Worm (Caenorhabditis elegans) whole organism, late embryonic: Measurements from ENCODE around the gene ostb-1.

ENCODE experiments used
- ceh-48 ChIP-seq: sonication (generic microtip); optimal IDR thresholded peaks from 2 replicates; lab custom pipeline; 2016; ENCODE audit warnings: missing genetic modification characterization, inconsistent platforms, missing compliant biosample characterization
- ceh-9 ChIP-seq: sonication (generic microtip); optimal IDR thresholded peaks from 2 replicates; lab custom pipeline; 2016; ENCODE audit warnings: mild to moderate bottlenecking, missing genetic modification characterization, inconsistent platforms, missing compliant biosample characterization
- che-1 ChIP-seq: sonication (generic microtip); optimal IDR thresholded peaks from 2 replicates; lab custom pipeline; 2016; ENCODE audit warnings: mild to moderate bottlenecking, missing genetic modification characterization, missing compliant biosample characterization

- TF ChIP-seq ceh-48 (tag; lab: Kevin White, UChicago) (no peak), che-1 (no peak), ceh-9 (tag; lab: Kevin White, UChicago) (no peak)
Measured at ce11 chrII:7842053-7842452, 22.3 kb upstream of the ostb-1 start, which contains the start of gene klp-3.
